Fruit fly (Drosophila melanogaster): ENCODE data around the gene 14-3-3epsilon.

- no peak for TF ChIP-seq CG8478 (optimal IDR thresholded peaks at IDR 0.05)
- TF ChIP-seq CTCF (optimal IDR thresholded peaks at IDR 0.05) = no peak
These were observed 18.9 kb upstream of the 14-3-3epsilon start, which contains the start of the genes mTerf5 and Non3 for dm6 chr3R:18223434-18223833.

Data from S2 (cell line).